Fruit fly (Drosophila melanogaster) whole organism, wandering third instar larva: Measurements from ENCODE around the gene CG10470.
A peak's percentile ranks its signal among the peaks of the same experiment; 100 is the strongest.

Experiments
- Abd-B ChIP-seq: fragments of >200 bp; optimal IDR thresholded peaks from 2 replicates; lab custom pipeline; 2017; ENCODE audit warnings: missing biosample characterization, missing genetic modification characterization
- CG32264 ChIP-seq: fragments of 200-800 bp; sonication (Bioruptor generic); optimal IDR thresholded peaks from 2 replicates; lab custom pipeline; 2016; ENCODE audit warnings: missing biosample characterization, missing genetic modification characterization
- CG9705 ChIP-seq: fragments of 200-800 bp; sonication (Bioruptor generic); optimal IDR thresholded peaks from 2 replicates; lab custom pipeline; 2018; ENCODE audit warnings: missing biosample characterization, mild to moderate bottlenecking, missing genetic modification characterization
- CrebA ChIP-seq: fragments of 200-800 bp; sonication (Bioruptor generic); optimal IDR thresholded peaks from 2 replicates; lab custom pipeline; 2016; ENCODE audit warnings: missing biosample characterization, mild to moderate bottlenecking, missing genetic modification characterization, borderline replicate concordance
- Dfd ChIP-seq: fragments of >200 bp; optimal IDR thresholded peaks from 2 replicates; lab custom pipeline; 2017; ENCODE audit warnings: missing biosample characterization, missing genetic modification characterization
- Dif ChIP-seq: fragments of 200-275, 200-300 bp; sonication (Bioruptor generic); optimal IDR thresholded peaks from 2 replicates; lab custom pipeline; 2018; ENCODE audit warnings: missing biosample characterization, missing genetic modification characterization; ENCODE audit not compliant: partially characterized antibody
- GATAd ChIP-seq: sonication (Bioruptor generic); optimal IDR thresholded peaks from 2 replicates; lab custom pipeline; 2016; ENCODE audit warnings: missing biosample characterization, missing genetic modification characterization
- HLH106 ChIP-seq: fragments of 200-800 bp; optimal IDR thresholded peaks from 3 replicates; lab custom pipeline; 2019; ENCODE audit warnings: missing biosample characterization, mild to moderate bottlenecking, missing genetic modification characterization, moderate library complexity
- Hnf4 ChIP-seq: fragments of 200-800 bp; sonication (Bioruptor generic); optimal IDR thresholded peaks from 2 replicates; lab custom pipeline; 2016; ENCODE audit warnings: missing biosample characterization, mild to moderate bottlenecking, missing genetic modification characterization
- Hr78 ChIP-seq: fragments of >200 bp; optimal IDR thresholded peaks from 2 replicates; lab custom pipeline; 2017; ENCODE audit warnings: missing biosample characterization, missing genetic modification characterization
- Hr83 ChIP-seq: fragments of 200-300 bp; sonication (Bioruptor generic); optimal IDR thresholded peaks from 2 replicates; lab custom pipeline; 2016; ENCODE audit warnings: missing biosample characterization, mild to moderate bottlenecking, missing genetic modification characterization, moderate library complexity; ENCODE audit not compliant: poor library complexity, severe bottlenecking
- Jra ChIP-seq: sonication (Bioruptor generic); optimal IDR thresholded peaks from 2 replicates; lab custom pipeline; 2016; ENCODE audit warnings: missing biosample characterization, missing genetic modification characterization
- Mio ChIP-seq: sonication (Bioruptor generic); optimal IDR thresholded peaks from 2 replicates; lab custom pipeline; 2016; ENCODE audit warnings: missing biosample characterization, missing genetic modification characterization
- Myc ChIP-seq: fragments of >200 bp; optimal IDR thresholded peaks from 2 replicates; lab custom pipeline; 2017
- N ChIP-seq: fragments of >200 bp; optimal IDR thresholded peaks from 2 replicates; lab custom pipeline; 2018; ENCODE audit warnings: missing biosample characterization, missing external identifiers, missing genetic modification characterization
- OdsH ChIP-seq: fragments of 200-800 bp; sonication (Bioruptor generic); optimal IDR thresholded peaks from 2 replicates; lab custom pipeline; 2016; ENCODE audit warnings: missing biosample characterization, mild to moderate bottlenecking, missing genetic modification characterization
- Rel ChIP-seq, 2 experiments: fragments of 200-800 bp; sonication (Bioruptor generic) in 1 of 2; optimal IDR thresholded peaks; 2 replicates in 1 of 2; 3 replicates in 1 of 2; lab custom pipeline; 2016 to 2019; ENCODE audit warnings: mild to moderate bottlenecking in 2 of 2, missing biosample characterization in 2 of 2, missing genetic modification characterization in 2 of 2, moderate library complexity in 1 of 2
- Sp1 ChIP-seq: fragments of 200-800 bp; sonication (Bioruptor generic); optimal IDR thresholded peaks from 3 replicates; lab custom pipeline; 2019; ENCODE audit warnings: missing biosample characterization, mild to moderate bottlenecking, missing genetic modification characterization, moderate library complexity
- Vsx2 ChIP-seq: fragments of 200-300, 225-300 bp; sonication (Bioruptor generic); optimal IDR thresholded peaks from 2 replicates; lab custom pipeline; 2018; ENCODE audit warnings: missing biosample characterization, missing genetic modification characterization; ENCODE audit not compliant: partially characterized antibody
- br ChIP-seq: fragments of 200-800 bp; sonication (Bioruptor generic); optimal IDR thresholded peaks from 2 replicates; lab custom pipeline; 2016; ENCODE audit warnings: missing biosample characterization, missing genetic modification characterization
- brk ChIP-seq: fragments of 200-800 bp; sonication (Bioruptor generic); optimal IDR thresholded peaks from 2 replicates; lab custom pipeline; 2016; ENCODE audit warnings: missing biosample characterization, mild to moderate bottlenecking, missing genetic modification characterization
- dl ChIP-seq, 2 experiments: fragments of 175-275, 200-275 bp in 1 of 2; fragments of 200-275 bp in 1 of 2; sonication (Bioruptor generic); optimal IDR thresholded peaks; lab custom pipeline; 2018; ENCODE audit warnings: mild to moderate bottlenecking in 2 of 2, missing biosample characterization in 2 of 2, missing genetic modification characterization in 2 of 2, moderate library complexity in 2 of 2; ENCODE audit not compliant: partially characterized antibody in 2 of 2, insufficient read depth in 1 of 2
- dmrt93B ChIP-seq: fragments of 200-800 bp; sonication (Bioruptor generic); optimal IDR thresholded peaks from 2 replicates; lab custom pipeline; 2018; ENCODE audit warnings: missing biosample characterization, mild to moderate bottlenecking, missing genetic modification characterization
- dsf ChIP-seq: sonication (Bioruptor generic); optimal IDR thresholded peaks from 2 replicates; lab custom pipeline; 2016; ENCODE audit warnings: missing biosample characterization, missing genetic modification characterization, borderline replicate concordance
- ey ChIP-seq: fragments of 200-800 bp; sonication (Bioruptor generic); optimal IDR thresholded peaks from 2 replicates; lab custom pipeline; 2016; ENCODE audit warnings: missing biosample characterization, missing genetic modification characterization
- foxo ChIP-seq, 2 experiments: fragments of 200-800 bp; sonication (Bioruptor generic); optimal IDR thresholded peaks; 2 replicates in 1 of 2; 3 replicates in 1 of 2; lab custom pipeline; 2016 to 2017; ENCODE audit warnings: missing biosample characterization in 2 of 2, missing genetic modification characterization in 2 of 2
- fru ChIP-seq: fragments of 200-800 bp; sonication (Bioruptor generic); optimal IDR thresholded peaks from 3 replicates; lab custom pipeline; 2016; ENCODE audit warnings: missing biosample characterization, mild to moderate bottlenecking, missing genetic modification characterization
- h ChIP-seq: fragments of 200-800 bp; sonication (Bioruptor generic); optimal IDR thresholded peaks from 3 replicates; lab custom pipeline; 2016; ENCODE audit warnings: missing biosample characterization, mild to moderate bottlenecking, missing genetic modification characterization
- jim ChIP-seq: fragments of 175-275, 200-325 bp; sonication (Bioruptor generic); optimal IDR thresholded peaks from 2 replicates; lab custom pipeline; 2016; ENCODE audit warnings: missing biosample characterization, mild to moderate bottlenecking, missing genetic modification characterization
- lola ChIP-seq: fragments of >200 bp; optimal IDR thresholded peaks from 2 replicates; lab custom pipeline; 2017; ENCODE audit warnings: missing biosample characterization, missing genetic modification characterization
- pan ChIP-seq: fragments of >200 bp; optimal IDR thresholded peaks from 2 replicates; lab custom pipeline; 2017
- psq ChIP-seq: fragments of 200-800 bp; sonication (Bioruptor generic); optimal IDR thresholded peaks from 3 replicates; lab custom pipeline; 2017; ENCODE audit warnings: missing biosample characterization, mild to moderate bottlenecking, missing genetic modification characterization, moderate library complexity
- rgr ChIP-seq: fragments of 200-800 bp; sonication (Bioruptor generic); optimal IDR thresholded peaks from 3 replicates; lab custom pipeline; 2016; ENCODE audit warnings: missing biosample characterization, mild to moderate bottlenecking, missing genetic modification characterization
- sage ChIP-seq: fragments of 200-800 bp; sonication (Bioruptor generic); optimal IDR thresholded peaks from 2 replicates; lab custom pipeline; 2016; ENCODE audit warnings: missing biosample characterization, mild to moderate bottlenecking, missing genetic modification characterization
- sv ChIP-seq: fragments of 200-800 bp; sonication (Bioruptor generic); optimal IDR thresholded peaks from 3 replicates; lab custom pipeline; 2016; ENCODE audit warnings: missing biosample characterization, missing genetic modification characterization
- tai ChIP-seq: sonication (Bioruptor generic); optimal IDR thresholded peaks from 2 replicates; lab custom pipeline; 2016; ENCODE audit warnings: missing biosample characterization, missing genetic modification characterization
- usp ChIP-seq: fragments of >200 bp; optimal IDR thresholded peaks from 2 replicates; lab custom pipeline; 2017; ENCODE audit warnings: missing biosample characterization, missing genetic modification characterization
- woc ChIP-seq: sonication (Bioruptor generic); optimal IDR thresholded peaks from 2 replicates; lab custom pipeline; 2016; ENCODE audit warnings: missing biosample characterization, mild to moderate bottlenecking, missing genetic modification characterization

CG10470 gene

DNA sequence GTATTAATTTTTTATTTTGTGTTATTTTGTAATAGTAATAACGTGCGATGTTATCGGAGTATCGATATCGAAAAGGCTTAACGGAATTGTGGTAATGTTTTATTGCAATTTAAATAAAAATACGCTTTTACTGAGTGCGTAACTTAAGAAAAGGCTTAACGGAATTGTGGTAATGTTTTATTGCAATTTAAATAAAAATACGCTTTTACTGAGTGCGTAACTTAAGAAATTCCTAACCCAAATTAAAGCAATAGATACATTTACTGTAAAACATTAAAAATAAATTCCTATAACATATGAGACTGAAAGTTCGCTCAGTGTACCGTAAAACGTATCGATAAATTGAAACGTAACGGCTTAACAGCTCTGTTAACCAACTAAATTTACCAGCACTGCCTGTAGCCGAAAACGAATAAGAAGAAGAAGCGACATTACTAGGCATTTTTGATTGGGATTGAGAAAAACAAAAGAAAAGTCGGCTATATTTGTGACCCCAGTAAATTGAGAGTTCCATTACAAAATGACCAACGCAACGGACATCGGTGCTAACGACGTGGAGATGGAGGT, 2.7 kb downstream of the CG10470 start, which contains the start of gene Rpn3:
TSS of gene Rpn3 (plus strand) at position 257 of the 567 bp plus-strand sequence.
- TF ChIP-seq CG32264 (GFP tag; lab: Kevin White, UChicago) = peak; percentile 47
- no peak for TF ChIP-seq Vsx2 (GFP tag; lab: Kevin White, UChicago)
- no peak for TF ChIP-seq Dfd
- no peak for TF ChIP-seq N (GFP tag; lab: Kevin White, UChicago)
- no peak for TF ChIP-seq dmrt93B (GFP tag; lab: Kevin White, UChicago)
- TF ChIP-seq fru (GFP tag; lab: Kevin White, UChicago) = peak; percentile 88
- peak; percentile 77 for TF ChIP-seq psq (GFP tag; lab: Kevin White, UChicago)
- TF ChIP-seq jim (GFP tag; lab: Kevin White, UChicago) = no peak
- TF ChIP-seq woc (GFP tag; lab: Kevin White, UChicago) = no peak
- TF ChIP-seq dsf (GFP tag; lab: Kevin White, UChicago) = peak; percentile 86
- TF ChIP-seq pan = no peak
- peak; percentile 86 for TF ChIP-seq rgr
- TF ChIP-seq Rel (GFP tag; optimal IDR thresholded peaks at IDR 0.05; lab: Kevin White, UChicago) = no peak
- TF ChIP-seq Rel (tag; optimal IDR thresholded peaks at IDR 0.05; lab: Kevin White, UChicago) = peak; percentile 23
- TF ChIP-seq Mio = no peak
- peak; percentile 52 for TF ChIP-seq CG9705 (GFP tag; lab: Kevin White, UChicago)
- TF ChIP-seq h (GFP tag; lab: Kevin White, UChicago) = peak; percentile 89
- TF ChIP-seq Myc (lab: Kevin White, UChicago) = no peak
- no peak for TF ChIP-seq Abd-B (GFP tag; lab: Kevin White, UChicago)
- no peak for TF ChIP-seq GATAd
- peak; percentile 77 for TF ChIP-seq HLH106 (tag; lab: Kevin White, UChicago)
- TF ChIP-seq Hr78 (GFP tag; lab: Kevin White, UChicago) = no peak
- no peak for TF ChIP-seq Dif (GFP tag; lab: Kevin White, UChicago)
- TF ChIP-seq br = no peak
- TF ChIP-seq Hnf4 (GFP tag; lab: Kevin White, UChicago) = no peak
- TF ChIP-seq CrebA (GFP tag; lab: Kevin White, UChicago) = no peak
- TF ChIP-seq foxo (GFP tag; optimal IDR thresholded peaks at IDR 0.05; lab: Kevin White, UChicago) = peak; percentile 22 to 89
- peak; percentile 75 for TF ChIP-seq Sp1
- TF ChIP-seq sage = no peak
- no peak for TF ChIP-seq lola (GFP tag; lab: Kevin White, UChicago)
- TF ChIP-seq Jra (GFP tag; lab: Kevin White, UChicago) = peak; percentile 89
- no peak for TF ChIP-seq usp
- no peak for TF ChIP-seq dl (GFP tag; optimal IDR thresholded peaks at IDR 0.05; lab: Kevin White, UChicago; ENCODE audit: insufficient read depth in 1 of 2, partially characterized antibody in 2 of 2)
- peak; percentile 79 for TF ChIP-seq ey (GFP tag; lab: Kevin White, UChicago)
- peak; percentile 76 for TF ChIP-seq OdsH (GFP tag; lab: Kevin White, UChicago)
- no peak for TF ChIP-seq tai (GFP tag; lab: Kevin White, UChicago)
- peak; percentile 18 for TF ChIP-seq Hr83 (GFP tag; lab: Kevin White, UChicago)
- no peak for TF ChIP-seq brk (GFP tag; lab: Kevin White, UChicago)
- TF ChIP-seq sv (GFP tag; lab: Kevin White, UChicago) = peak; percentile 77

DNA sequence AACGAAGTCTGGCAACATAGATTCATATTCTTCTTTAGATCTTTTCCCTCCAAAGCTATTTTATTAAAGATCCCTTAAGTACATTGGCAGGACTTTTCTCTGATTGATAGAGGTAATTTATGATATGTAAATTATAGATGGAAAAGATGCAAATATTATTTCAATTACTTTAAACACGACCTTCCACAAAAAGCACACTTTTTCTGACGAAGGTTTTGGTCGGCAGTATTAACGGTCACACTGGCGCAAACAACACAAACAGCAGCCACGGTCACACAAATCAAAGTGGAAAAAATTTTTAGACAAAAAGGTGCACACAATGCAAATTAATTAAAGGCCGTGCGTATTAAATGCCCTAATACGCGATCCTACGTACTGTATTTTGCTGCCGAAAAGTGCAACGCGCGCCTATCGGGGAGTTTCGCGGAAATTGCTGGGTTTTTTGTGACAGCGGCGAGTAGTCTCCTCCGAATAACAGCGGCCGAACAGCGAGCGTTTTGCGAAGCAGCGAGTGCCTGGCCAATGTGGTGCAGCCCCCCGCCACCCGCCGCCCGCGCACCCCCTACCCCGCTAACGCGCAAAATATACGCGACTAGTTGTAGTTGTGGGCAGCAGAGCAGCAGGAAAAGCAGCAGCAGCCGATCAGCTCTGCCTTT, 5.1 kb downstream of the CG10470 start, which contains the start of gene CG10492:
TSS of gene CG10492 (plus strand) at position 219 of the 656 bp plus-strand sequence.
- TF ChIP-seq Myc (lab: Kevin White, UChicago) = peak; percentile 70
- peak; percentile 11 for TF ChIP-seq Sp1
- no peak for TF ChIP-seq OdsH (GFP tag; lab: Kevin White, UChicago)
- TF ChIP-seq Rel (GFP tag; optimal IDR thresholded peaks at IDR 0.05; lab: Kevin White, UChicago) = no peak
- peak; percentile 63 for TF ChIP-seq Rel (tag; optimal IDR thresholded peaks at IDR 0.05; lab: Kevin White, UChicago)
- no peak for TF ChIP-seq jim (GFP tag; lab: Kevin White, UChicago)
- TF ChIP-seq Dif (GFP tag; lab: Kevin White, UChicago) = no peak
- TF ChIP-seq rgr = peak; percentile 4
- TF ChIP-seq Mio = no peak
- TF ChIP-seq, all 38 proteins: peak for 4
